Fruit fly (Drosophila melanogaster) whole organism, embryonic: ENCODE measurements around the gene CG10064.

Experiments
- Atf-2 ChIP-seq: fragments of 200-800 bp; sonication (Bioruptor generic); optimal IDR thresholded peaks from 2 replicates; lab custom pipeline; 2016; ENCODE audit warnings: missing biosample characterization, missing genetic modification characterization
- Bdp1 ChIP-seq: fragments of 200-800 bp; sonication (Bioruptor generic); optimal IDR thresholded peaks from 3 replicates; lab custom pipeline; 2016; ENCODE audit warnings: missing biosample characterization, missing genetic modification characterization
- C15 ChIP-seq: fragments of 200-800 bp; sonication (Bioruptor generic); IDR thresholded peaks from 3 replicates; pipeline ENCODE4 v1.3.6; 2022; ENCODE audit warnings: missing biosample characterization, missing genetic modification characterization
- CG11085 ChIP-seq: fragments of 200-800 bp; sonication (Bioruptor generic); IDR thresholded peaks from 2 replicates; pipeline ENCODE4 v1.3.6; 2022; ENCODE audit warnings: missing biosample characterization, missing genetic modification characterization
- CG11247 ChIP-seq: fragments of 200-800 bp; sonication (Bioruptor generic); IDR thresholded peaks from 2 replicates; pipeline ENCODE4 v1.3.6; 2022; ENCODE audit warnings: missing biosample characterization, missing genetic modification characterization
- CG12104 ChIP-seq: fragments of 200-800 bp; sonication (Bioruptor generic); optimal IDR thresholded peaks from 3 replicates; lab custom pipeline; 2016; ENCODE audit warnings: missing biosample characterization, missing genetic modification characterization
- CG1233 ChIP-seq: fragments of 200-800 bp; sonication (Bioruptor generic); optimal IDR thresholded peaks from 4 replicates; lab custom pipeline; 2018; ENCODE audit warnings: missing biosample characterization, mild to moderate bottlenecking, missing genetic modification characterization
- CG14860 ChIP-seq: fragments of 200-800 bp; sonication (Bioruptor generic); IDR thresholded peaks from 3 replicates; pipeline ENCODE4 v1.3.6; 2022; ENCODE audit warnings: missing biosample characterization, missing genetic modification characterization; ENCODE audit not compliant: partially characterized antibody
- CG15696 ChIP-seq: fragments of 200-800 bp; sonication (Bioruptor generic); optimal IDR thresholded peaks from 2 replicates; lab custom pipeline; 2019; ENCODE audit warnings: missing biosample characterization, mild to moderate bottlenecking, missing genetic modification characterization, moderate library complexity
- CG1602 ChIP-seq: fragments of 200-800 bp; sonication (Bioruptor generic); optimal IDR thresholded peaks from 3 replicates; lab custom pipeline; 2016; ENCODE audit warnings: missing biosample characterization, missing genetic modification characterization
- CG16863 ChIP-seq: fragments of 200-800 bp; sonication (Bioruptor generic); optimal IDR thresholded peaks from 3 replicates; lab custom pipeline; 2016; ENCODE audit warnings: missing biosample characterization, missing genetic modification characterization
- CG17328 ChIP-seq: fragments of 200-800 bp; sonication (Bioruptor generic); IDR thresholded peaks from 2 replicates; pipeline ENCODE4 v1.3.6; 2022; ENCODE audit warnings: missing biosample characterization, missing genetic modification characterization
- CG33557 ChIP-seq: fragments of 200-800 bp; sonication (Bioruptor generic); optimal IDR thresholded peaks from 2 replicates; lab custom pipeline; 2019; ENCODE audit warnings: missing biosample characterization, mild to moderate bottlenecking, missing genetic modification characterization, moderate library complexity
- CG43689 ChIP-seq: fragments of 200-800 bp; sonication (Bioruptor generic); IDR thresholded peaks from 2 replicates; pipeline ENCODE4 v1.3.6; 2022; ENCODE audit warnings: missing biosample characterization, missing genetic modification characterization
- CG4854 ChIP-seq: fragments of 200-800 bp; sonication (Bioruptor generic); optimal IDR thresholded peaks from 2 replicates; lab custom pipeline; 2016; ENCODE audit warnings: missing biosample characterization, missing genetic modification characterization, inconsistent platforms
- CG6272 ChIP-seq: fragments of 200-800 bp; sonication (Bioruptor generic); IDR thresholded peaks from 2 replicates; pipeline ENCODE4 v1.3.6; 2022; ENCODE audit warnings: missing biosample characterization, missing genetic modification characterization
- CG6813 ChIP-seq: fragments of 200-800 bp; sonication (Bioruptor generic); optimal IDR thresholded peaks from 2 replicates; lab custom pipeline; 2017; ENCODE audit warnings: missing biosample characterization, missing genetic modification characterization, mild to moderate bottlenecking, moderate library complexity, missing genetic modification reagents
- CG7271 ChIP-seq: fragments of 200-800 bp; sonication (Bioruptor generic); optimal IDR thresholded peaks from 2 replicates; lab custom pipeline; 2018; ENCODE audit warnings: missing biosample characterization, mild to moderate bottlenecking, missing genetic modification characterization, moderate library complexity
- CG7357 ChIP-seq: fragments of 200-800 bp; sonication (Bioruptor generic); IDR thresholded peaks from 3 replicates; pipeline ENCODE4 v1.3.6; 2022; ENCODE audit warnings: missing biosample characterization, missing genetic modification characterization
- CG8765 ChIP-seq: fragments of 200-800 bp; sonication (Bioruptor generic); IDR thresholded peaks from 2 replicates; pipeline ENCODE4 v1.3.6; 2022; ENCODE audit warnings: missing biosample characterization, missing genetic modification characterization
- CHES-1-like ChIP-seq: fragments of 200-800 bp; sonication (Bioruptor generic); optimal IDR thresholded peaks from 2 replicates; lab custom pipeline; 2016; ENCODE audit warnings: missing biosample characterization, missing genetic modification characterization
- CrebB ChIP-seq: fragments of 200-800 bp; sonication (Bioruptor generic); optimal IDR thresholded peaks from 3 replicates; lab custom pipeline; 2018; ENCODE audit warnings: missing biosample characterization, mild to moderate bottlenecking, missing genetic modification characterization
- D ChIP-seq, 2 experiments: fragments of 200-800 bp in 1 of 2; fragments of >200 bp in 1 of 2; sonication (Bioruptor generic) in 1 of 2; optimal IDR thresholded peaks; 2 replicates in 1 of 2; 3 replicates in 1 of 2; lab custom pipeline; 2017; ENCODE audit warnings: mild to moderate bottlenecking in 1 of 2, missing biosample characterization in 1 of 2, missing genetic modification characterization in 1 of 2, missing genetic modification reagents in 1 of 2
- Gsc ChIP-seq: fragments of 200-800 bp; sonication (Bioruptor generic); IDR thresholded peaks from 2 replicates; pipeline ENCODE4 v1.3.6; 2022; ENCODE audit warnings: missing biosample characterization, missing genetic modification characterization
- Gug ChIP-seq: fragments of 200-800 bp; sonication (Bioruptor generic); IDR thresholded peaks from 4 replicates; pipeline ENCODE4 v1.3.6; 2022; ENCODE audit warnings: missing biosample characterization, missing genetic modification characterization
- Hr78 ChIP-seq, 2 experiments: fragments of 200-800 bp in 1 of 2; fragments of >200 bp in 1 of 2; sonication (Bioruptor generic) in 1 of 2; optimal IDR thresholded peaks; 2 replicates each; lab custom pipeline; 2017 to 2019; ENCODE audit warnings: missing biosample characterization in 2 of 2, missing genetic modification characterization in 2 of 2, mild to moderate bottlenecking in 1 of 2, moderate library complexity in 1 of 2
- Meics ChIP-seq: fragments of 200-800 bp; sonication (Bioruptor generic); optimal IDR thresholded peaks from 2 replicates; lab custom pipeline; 2017; ENCODE audit warnings: missing biosample characterization, mild to moderate bottlenecking, missing genetic modification characterization
- Rfx ChIP-seq: fragments of 200-800 bp; sonication (Bioruptor generic); IDR thresholded peaks from 2 replicates; pipeline ENCODE4 v1.3.6; 2022; ENCODE audit warnings: missing biosample characterization, missing genetic modification characterization
- Stat92E ChIP-seq, 3 experiments: fragments of >200 bp in 2 of 3; fragments of 200-800 bp in 1 of 3; sonication (Bioruptor generic) in 1 of 3; optimal IDR thresholded peaks; 2 replicates each; lab custom pipeline; 2017 to 2019; ENCODE audit warnings: missing biosample characterization in 3 of 3, missing genetic modification characterization in 3 of 3, mild to moderate bottlenecking in 1 of 3, moderate library complexity in 1 of 3
- Taf1 ChIP-seq: fragments of 200-800 bp; sonication (Bioruptor generic); IDR thresholded peaks from 2 replicates; pipeline ENCODE4 v1.3.6; 2022; ENCODE audit warnings: missing biosample characterization, missing genetic modification characterization
- al ChIP-seq: fragments of 200-800 bp; sonication (Bioruptor generic); IDR thresholded peaks from 2 replicates; pipeline ENCODE4 v1.3.6; 2022; ENCODE audit warnings: missing biosample characterization, missing genetic modification characterization
- crp ChIP-seq, 2 experiments: fragments of 200-800 bp; sonication (Bioruptor generic); optimal IDR thresholded peaks; 2 replicates in 1 of 2; 3 replicates in 1 of 2; lab custom pipeline; 2017; ENCODE audit warnings: missing biosample characterization in 2 of 2, missing genetic modification characterization in 2 of 2, mild to moderate bottlenecking in 1 of 2, moderate library complexity in 1 of 2
- dan ChIP-seq: fragments of 200-800 bp; sonication (Bioruptor generic); IDR thresholded peaks from 2 replicates; pipeline ENCODE4 v1.3.6; 2022; ENCODE audit warnings: missing biosample characterization, missing genetic modification characterization
- dmrt99B ChIP-seq: fragments of 200-800 bp; sonication (Bioruptor generic); optimal IDR thresholded peaks from 2 replicates; lab custom pipeline; 2018; ENCODE audit warnings: missing biosample characterization, mild to moderate bottlenecking, missing genetic modification characterization, moderate library complexity
- emc ChIP-seq: fragments of 200-800 bp; sonication (Bioruptor generic); optimal IDR thresholded peaks from 2 replicates; lab custom pipeline; 2016; ENCODE audit warnings: missing biosample characterization, missing genetic modification characterization
- ems ChIP-seq: fragments of 200-800 bp; sonication (Bioruptor generic); optimal IDR thresholded peaks from 3 replicates; lab custom pipeline; 2016; ENCODE audit warnings: missing biosample characterization, missing genetic modification characterization
- ewg ChIP-seq: fragments of 200-800 bp; sonication (Bioruptor generic); optimal IDR thresholded peaks from 3 replicates; lab custom pipeline; 2017; ENCODE audit warnings: mild to moderate bottlenecking, missing biosample characterization, missing genetic modification reagents, missing genetic modification characterization
- fru ChIP-seq: fragments of >200 bp; optimal IDR thresholded peaks from 2 replicates; lab custom pipeline; 2017
- gro ChIP-seq: fragments of 200-800 bp; sonication (Bioruptor generic); optimal IDR thresholded peaks from 2 replicates; lab custom pipeline; 2016; ENCODE audit warnings: missing biosample characterization, missing genetic modification characterization
- h ChIP-seq: fragments of >200 bp; optimal IDR thresholded peaks from 2 replicates; lab custom pipeline; 2017
- ind ChIP-seq: fragments of 200-800 bp; sonication (Bioruptor generic); optimal IDR thresholded peaks from 3 replicates; lab custom pipeline; 2016; ENCODE audit warnings: missing biosample characterization, missing genetic modification characterization
- phol ChIP-seq: fragments of 200-800 bp; sonication (Bioruptor generic); optimal IDR thresholded peaks from 3 replicates; lab custom pipeline; 2018; ENCODE audit warnings: missing biosample characterization, mild to moderate bottlenecking, missing genetic modification characterization, moderate library complexity
- pzg ChIP-seq: fragments of 200-800 bp; sonication (Bioruptor generic); optimal IDR thresholded peaks from 3 replicates; lab custom pipeline; 2018; ENCODE audit warnings: missing biosample characterization, mild to moderate bottlenecking, missing genetic modification characterization, moderate library complexity
- scrt ChIP-seq: fragments of 200-800 bp; sonication (Bioruptor generic); optimal IDR thresholded peaks from 2 replicates; lab custom pipeline; 2018; ENCODE audit warnings: missing biosample characterization, mild to moderate bottlenecking, missing genetic modification characterization, moderate library complexity
- sens ChIP-seq: fragments of 200-800 bp; sonication (Bioruptor generic); peaks from one replicate; lab custom pipeline; 2016; ENCODE audit warnings: missing biosample characterization, missing genetic modification characterization
- slou ChIP-seq: fragments of 200-800 bp; sonication (Bioruptor generic); optimal IDR thresholded peaks from 3 replicates; lab custom pipeline; 2016; ENCODE audit warnings: missing biosample characterization, missing genetic modification characterization
- tll ChIP-seq, 2 experiments: fragments of 200-800 bp in 1 of 2; fragments of >200 bp in 1 of 2; sonication (Bioruptor generic) in 1 of 2; optimal IDR thresholded peaks; 2 replicates each; lab custom pipeline; 2017 to 2019; ENCODE audit warnings: missing biosample characterization in 2 of 2, missing genetic modification characterization in 2 of 2, mild to moderate bottlenecking in 1 of 2, moderate library complexity in 1 of 2
- twi ChIP-seq: fragments of 200-800 bp; optimal IDR thresholded peaks from 2 replicates; lab custom pipeline; 2019; ENCODE audit warnings: missing biosample characterization, mild to moderate bottlenecking, missing genetic modification characterization, moderate library complexity
- yki ChIP-seq: fragments of >200 bp; optimal IDR thresholded peaks from 3 replicates; lab custom pipeline; 2018

CG10064 gene

DNA sequence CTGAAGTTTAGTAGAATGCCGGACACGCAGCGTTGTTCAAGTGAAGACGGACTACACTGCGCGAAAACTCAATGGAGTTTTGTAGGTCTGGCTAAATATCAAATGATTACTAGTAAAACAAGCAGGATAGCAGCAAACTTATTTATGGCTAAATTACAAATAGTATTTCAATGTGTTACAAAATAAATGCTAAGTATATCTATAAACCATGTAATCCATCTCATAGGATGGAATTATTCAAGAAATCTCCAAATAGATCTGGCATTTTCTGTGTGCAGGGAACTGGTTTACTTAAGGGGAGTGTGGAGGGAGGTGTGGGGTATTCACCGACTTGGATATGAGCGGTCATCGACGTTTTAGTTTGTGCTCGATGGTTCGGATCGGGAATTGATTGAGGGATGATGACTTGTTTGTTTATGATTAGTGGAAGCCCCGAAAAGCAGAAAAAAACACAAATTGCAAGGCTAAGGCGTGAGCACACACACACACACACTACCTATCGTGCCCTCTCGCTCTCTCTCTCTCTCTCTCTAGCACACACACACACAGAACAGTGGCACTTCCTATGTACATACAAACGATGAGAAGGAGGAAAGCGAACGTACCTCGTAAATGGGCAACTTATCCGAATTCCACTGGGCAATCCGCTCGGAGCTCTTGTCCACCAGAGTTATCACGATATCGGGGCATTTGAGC is 3.8 kb downstream of the CG10064 start (continued):
- TF ChIP-seq Meics, result peak; percentile 81
- TF ChIP-seq C15 (GFP tag; lab: Robert Waterston, UW), result no peak
- TF ChIP-seq CG6813 (GFP tag; lab: Kevin White, UChicago), result peak; percentile 73
- no peak for TF ChIP-seq yki (lab: Kevin White, UChicago)
- TF ChIP-seq CG15696 (tag; lab: Kevin White, UChicago), result peak; percentile 52
- peak; percentile 77 for TF ChIP-seq CG1602 (GFP tag; lab: Kevin White, UChicago)
- peak; percentile 68 for TF ChIP-seq ems
- TF ChIP-seq Hr78 (GFP tag; optimal IDR thresholded peaks at IDR 0.05; lab: Kevin White, UChicago), result peak in 1 of 2 experiments; percentile 60
- peak; percentile 40; the same call in 1 of the 2 replicates for TF ChIP-seq al (GFP tag; lab: Robert Waterston, UW)
- TF ChIP-seq CG8765 (GFP tag; lab: Robert Waterston, UW), result no peak
- no peak for TF ChIP-seq dan (GFP tag; lab: Robert Waterston, UW)
- TF ChIP-seq slou, result peak; percentile 21
- peak; percentile 71 for TF ChIP-seq CG4854 (GFP tag; lab: Kevin White, UChicago)
- no peak for TF ChIP-seq CG14860 (GFP tag; lab: Robert Waterston, UW)
- TF ChIP-seq gro, result peak; percentile 54
- peak; percentile 60 for TF ChIP-seq ewg
- peak; percentile 80 for TF ChIP-seq CG16863 (GFP tag; lab: Kevin White, UChicago)
- peak; percentile 73 for TF ChIP-seq CG12104
- TF ChIP-seq h (lab: Kevin White, UChicago), result no peak
- TF ChIP-seq pzg (GFP tag; lab: Kevin White, UChicago), result no peak
- TF ChIP-seq Gsc (GFP tag; lab: Robert Waterston, UW), result no peak
- TF ChIP-seq Stat92E (GFP tag; optimal IDR thresholded peaks at IDR 0.05; lab: Kevin White, UChicago), result peak in 1 of 3 experiments; percentile 25
- TF ChIP-seq CG7357 (GFP tag; lab: Robert Waterston, UW), result peak; percentile 75; the same call in 2 of the 3 replicates
- peak; percentile 77 for TF ChIP-seq CG33557
- 0 out of 2 replicates have a peak, but pooled peaks have one; percentile 24 for TF ChIP-seq CG11247 (GFP tag; lab: Robert Waterston, UW)
- TF ChIP-seq D (optimal IDR thresholded peaks at IDR 0.05; lab: Kevin White, UChicago), result no peak
- peak; percentile 81 for TF ChIP-seq D (GFP tag; optimal IDR thresholded peaks at IDR 0.05; lab: Kevin White, UChicago)
- TF ChIP-seq Gug (GFP tag; lab: Robert Waterston, UW), result peak; percentile 52; the same call in 2 of the 4 replicates
- peak in 1 of 2 experiments; percentile 19 for TF ChIP-seq crp (GFP tag; optimal IDR thresholded peaks at IDR 0.05; lab: Kevin White, UChicago)
- peak; percentile 52 for TF ChIP-seq CG6272 (GFP tag; lab: Robert Waterston, UW)
- no peak for TF ChIP-seq CG7271
- TF ChIP-seq CrebB (tag; lab: Kevin White, UChicago), result peak; percentile 56
- TF ChIP-seq ind (GFP tag; lab: Kevin White, UChicago), result peak; percentile 78
- TF ChIP-seq scrt, result peak; percentile 55
- TF ChIP-seq Atf-2 (GFP tag; lab: Kevin White, UChicago), result peak; percentile 75
- no peak for TF ChIP-seq fru (lab: Kevin White, UChicago)
- TF ChIP-seq Taf1 (GFP tag; lab: Robert Waterston, UW), result peak; percentile 40; the same call in 1 of the 2 replicates
- TF ChIP-seq tll (GFP tag; optimal IDR thresholded peaks at IDR 0.05; lab: Kevin White, UChicago), result no peak
- 0 out of 2 replicates have a peak, but pooled peaks have one; percentile 30 for TF ChIP-seq CG43689 (GFP tag; lab: Robert Waterston, UW)
- peak; percentile 78 for TF ChIP-seq Rfx (GFP tag; lab: Robert Waterston, UW)
- peak; percentile 86 for TF ChIP-seq phol (tag; lab: Kevin White, UChicago)
- TF ChIP-seq emc (GFP tag; lab: Kevin White, UChicago), result peak; percentile 33
- peak; percentile 72 for TF ChIP-seq CG1233 (GFP tag; lab: Kevin White, UChicago)
- TF ChIP-seq dmrt99B (tag; lab: Kevin White, UChicago), result peak; percentile 91
- TF ChIP-seq Bdp1 (GFP tag; lab: Kevin White, UChicago), result peak; percentile 54
- TF ChIP-seq CHES-1-like, result peak; percentile 76
- peak; percentile 63 for TF ChIP-seq CG17328 (GFP tag; lab: Robert Waterston, UW)
- TF ChIP-seq CG11085, result 0 out of 2 replicates have a peak, but pooled peaks have one; percentile 48
- TF ChIP-seq sens (GFP tag; lab: Kevin White, UChicago), result peak; percentile 98
- TF ChIP-seq twi (tag; lab: Kevin White, UChicago), result peak; percentile 54
